Worm (Caenorhabditis elegans) whole organism, L1 larva: Measurements from ENCODE around the gene scl-3.

ENCODE experiments used
- dpl-1 ChIP-seq, 3 experiments: fragments of 150-350 bp in 2 of 3; sonication (generic microtip) in 1 of 3; optimal IDR thresholded peaks; 2 replicates each; lab custom pipeline; 2014 to 2017; ENCODE audit warnings: missing biosample characterization in 3 of 3, missing genetic modification characterization in 3 of 3, missing genetic modification reagents in 3 of 3
- elt-3 ChIP-seq, 6 experiments: fragments of 150-350 bp in 1 of 6; sonication (generic microtip); optimal IDR thresholded peaks; 2 replicates each; lab custom pipeline; 2017 to 2018; ENCODE audit warnings: missing biosample characterization in 6 of 6, missing genetic modification characterization in 6 of 6, inconsistent platforms in 1 of 6
- fkh-10 ChIP-seq: sonication (generic microtip); optimal IDR thresholded peaks from 2 replicates; lab custom pipeline; 2017; ENCODE audit warnings: missing biosample characterization, missing genetic modification reagents, missing genetic modification characterization
- jun-1 ChIP-seq: fragments of 150-350 bp; optimal IDR thresholded peaks from 2 replicates; lab custom pipeline; 2014; ENCODE audit warnings: missing biosample characterization, missing genetic modification reagents, missing genetic modification characterization
- lin-35 ChIP-seq, 2 experiments: fragments of 150-350 bp; optimal IDR thresholded peaks; 2 replicates each; lab custom pipeline; 2014; ENCODE audit warnings: missing biosample characterization in 2 of 2, missing genetic modification characterization in 2 of 2, missing genetic modification reagents in 2 of 2
- lsy-2 ChIP-seq, 2 experiments: fragments of 150-350 bp; optimal IDR thresholded peaks; 2 replicates each; lab custom pipeline; 2014; ENCODE audit warnings: missing biosample characterization in 2 of 2, missing genetic modification characterization in 2 of 2
- nhr-237 ChIP-seq: fragments of 150-350 bp; optimal IDR thresholded peaks from 2 replicates; lab custom pipeline; 2014; ENCODE audit warnings: missing biosample characterization, missing genetic modification characterization
- nhr-76 ChIP-seq: sonication (generic microtip); optimal IDR thresholded peaks from 2 replicates; lab custom pipeline; 2017; ENCODE audit warnings: missing biosample characterization, missing genetic modification characterization
- pqm-1 ChIP-seq: sonication (generic microtip); optimal IDR thresholded peaks from 3 replicates; lab custom pipeline; 2017; ENCODE audit warnings: missing biosample characterization, missing genetic modification characterization
- rnt-1 ChIP-seq: sonication (generic microtip); optimal IDR thresholded peaks from 2 replicates; lab custom pipeline; 2016; ENCODE audit warnings: mild to moderate bottlenecking, missing genetic modification characterization, moderate library complexity, missing compliant biosample characterization
- sox-4 ChIP-seq: sonication (generic microtip); optimal IDR thresholded peaks from 2 replicates; lab custom pipeline; 2016; ENCODE audit warnings: missing genetic modification characterization, missing compliant biosample characterization
- zag-1 ChIP-seq: fragments of 150-350 bp; optimal IDR thresholded peaks from 2 replicates; lab custom pipeline; 2014; ENCODE audit warnings: missing biosample characterization, missing genetic modification characterization

ce11 chrIV:13080861-13081260 lies 21.5 kb downstream of the scl-3 start:
- TF ChIP-seq fkh-10 (GFP tag; lab: Kevin White, UChicago) (no peak), elt-3 (tag; optimal IDR thresholded peaks at IDR 0.05; lab: Kevin White, UChicago) (no peak), jun-1 (tag; lab: Kevin White, UChicago) (no peak), lin-35 (GFP tag; optimal IDR thresholded peaks at IDR 0.05; lab: Kevin White, UChicago) (no peak), zag-1 (tag; lab: Kevin White, UChicago) (no peak), nhr-76 (no peak), nhr-237 (tag; lab: Kevin White, UChicago) (no peak), rnt-1 (tag; lab: Kevin White, UChicago) (no peak), pqm-1 (tag; lab: Kevin White, UChicago) (no peak), lsy-2 (tag; optimal IDR thresholded peaks at IDR 0.05; lab: Kevin White, UChicago) (no peak), dpl-1 (GFP tag; optimal IDR thresholded peaks at IDR 0.05; lab: Kevin White, UChicago) (no peak), sox-4 (tag; lab: Kevin White, UChicago) (no peak)
